Fruit fly (Drosophila melanogaster) whole organism, embryonic: ENCODE results near the gene Syx8.

Experiments used
- CG10979 ChIP-seq: fragments of 200-800 bp; sonication (Bioruptor generic); optimal IDR thresholded peaks from 2 replicates; lab custom pipeline; 2018; ENCODE audit warnings: missing biosample characterization, mild to moderate bottlenecking, missing genetic modification characterization, moderate library complexity
- CG11247 ChIP-seq: fragments of 200-800 bp; sonication (Bioruptor generic); IDR thresholded peaks from 2 replicates; pipeline ENCODE4 v1.3.6; 2022; ENCODE audit warnings: missing biosample characterization, missing genetic modification characterization
- CG12104 ChIP-seq: fragments of 200-800 bp; sonication (Bioruptor generic); optimal IDR thresholded peaks from 3 replicates; lab custom pipeline; 2016; ENCODE audit warnings: missing biosample characterization, missing genetic modification characterization
- CG12219 ChIP-seq: fragments of 200-800 bp; sonication (Bioruptor generic); optimal IDR thresholded peaks from 3 replicates; lab custom pipeline; 2018; ENCODE audit warnings: missing biosample characterization, mild to moderate bottlenecking, missing genetic modification characterization
- CG14014 ChIP-seq: fragments of 200-800 bp; sonication (Bioruptor generic); IDR thresholded peaks from 2 replicates; pipeline ENCODE4 v1.3.6; 2022; ENCODE audit warnings: missing biosample characterization, missing genetic modification characterization
- CG14860 ChIP-seq: fragments of 200-800 bp; sonication (Bioruptor generic); IDR thresholded peaks from 3 replicates; pipeline ENCODE4 v1.3.6; 2022; ENCODE audit warnings: missing biosample characterization, missing genetic modification characterization; ENCODE audit not compliant: partially characterized antibody
- CG16815 ChIP-seq: fragments of 200-800 bp; sonication (Bioruptor generic); optimal IDR thresholded peaks from 3 replicates; lab custom pipeline; 2017; ENCODE audit warnings: missing biosample characterization, mild to moderate bottlenecking, missing genetic modification characterization
- CG18764 ChIP-seq: fragments of 200-800 bp; sonication (Bioruptor generic); optimal IDR thresholded peaks from 3 replicates; lab custom pipeline; 2016; ENCODE audit warnings: missing biosample characterization, missing genetic modification characterization
- CG2678 ChIP-seq: fragments of 200-800 bp; sonication (Bioruptor generic); optimal IDR thresholded peaks from 3 replicates; lab custom pipeline; 2019; ENCODE audit warnings: missing biosample characterization, mild to moderate bottlenecking, missing genetic modification characterization, moderate library complexity
- CG2712 ChIP-seq: fragments of 200-800 bp; optimal IDR thresholded peaks from 3 replicates; lab custom pipeline; 2019; ENCODE audit warnings: missing biosample characterization, mild to moderate bottlenecking, missing genetic modification characterization, moderate library complexity
- CG30431 ChIP-seq: fragments of 200-800 bp; sonication (Bioruptor generic); optimal IDR thresholded peaks from 2 replicates; lab custom pipeline; 2017; ENCODE audit warnings: missing biosample characterization, missing genetic modification characterization
- CG32767 ChIP-seq: fragments of 200-800 bp; sonication (Bioruptor generic); IDR thresholded peaks from 2 replicates; pipeline ENCODE4 v1.3.6; 2022; ENCODE audit warnings: missing biosample characterization, missing genetic modification characterization
- CG34376 ChIP-seq: fragments of 200-800 bp; sonication (Bioruptor generic); optimal IDR thresholded peaks from 2 replicates; lab custom pipeline; 2018; ENCODE audit warnings: missing biosample characterization, mild to moderate bottlenecking, missing genetic modification characterization
- CG34422 ChIP-seq: fragments of 200-800 bp; sonication (Bioruptor generic); IDR thresholded peaks from 3 replicates; pipeline ENCODE4 v1.3.6; 2022; ENCODE audit warnings: missing biosample characterization, missing genetic modification characterization
- CG4404 ChIP-seq: fragments of 200-800 bp; sonication (Bioruptor generic); IDR thresholded peaks from 2 replicates; pipeline ENCODE4 v1.3.6; 2022; ENCODE audit warnings: missing biosample characterization, missing genetic modification characterization
- CG4424 ChIP-seq: fragments of 200-800 bp; sonication (Bioruptor generic); optimal IDR thresholded peaks from 3 replicates; lab custom pipeline; 2016; ENCODE audit warnings: missing biosample characterization, missing genetic modification characterization
- CG6791 ChIP-seq: fragments of 200-800 bp; sonication (Bioruptor generic); IDR thresholded peaks from 3 replicates; pipeline ENCODE4 v1.3.6; 2022; ENCODE audit warnings: missing biosample characterization, missing genetic modification characterization; ENCODE audit not compliant: partially characterized antibody
- CG7987 ChIP-seq: fragments of 200-800 bp; sonication (Bioruptor generic); optimal IDR thresholded peaks from 2 replicates; lab custom pipeline; 2018; ENCODE audit warnings: missing biosample characterization, mild to moderate bottlenecking, missing genetic modification characterization, moderate library complexity
- CG8359 ChIP-seq: fragments of 200-800 bp; sonication (Bioruptor generic); optimal IDR thresholded peaks from 2 replicates; lab custom pipeline; 2017; ENCODE audit warnings: missing biosample characterization, mild to moderate bottlenecking, missing genetic modification characterization, borderline replicate concordance
- CG8388 ChIP-seq: fragments of 200-800 bp; sonication (Bioruptor generic); optimal IDR thresholded peaks from 2 replicates; lab custom pipeline; 2019; ENCODE audit warnings: missing biosample characterization, mild to moderate bottlenecking, missing genetic modification characterization, moderate library complexity
- CG9876 ChIP-seq: fragments of 200-800 bp; sonication (Bioruptor generic); optimal IDR thresholded peaks from 2 replicates; lab custom pipeline; 2016; ENCODE audit warnings: missing biosample characterization, missing genetic modification characterization
- CG9932 ChIP-seq: fragments of 200-800 bp; sonication (Bioruptor generic); IDR thresholded peaks from 2 replicates; pipeline ENCODE4 v1.3.6; 2022; ENCODE audit warnings: missing biosample characterization, missing genetic modification characterization
- Dad ChIP-seq: fragments of 200-800 bp; sonication (Bioruptor generic); optimal IDR thresholded peaks from 3 replicates; lab custom pipeline; 2016; ENCODE audit warnings: missing biosample characterization, missing genetic modification characterization
- Dip3 ChIP-seq: fragments of 200-800 bp; sonication (Bioruptor generic); optimal IDR thresholded peaks from 3 replicates; lab custom pipeline; 2016; ENCODE audit warnings: missing biosample characterization, missing genetic modification characterization
- Doc3 ChIP-seq: fragments of 200-800 bp; sonication (Bioruptor generic); IDR thresholded peaks from 3 replicates; pipeline ENCODE4 v1.3.6; 2022; ENCODE audit warnings: missing biosample characterization, missing genetic modification characterization; ENCODE audit not compliant: partially characterized antibody
- Ets97D ChIP-seq: fragments of 200-800 bp; sonication (Bioruptor generic); optimal IDR thresholded peaks from 3 replicates; lab custom pipeline; 2016; ENCODE audit warnings: missing biosample characterization, missing genetic modification characterization
- HHEX ChIP-seq: fragments of 200-800 bp; sonication (Bioruptor generic); optimal IDR thresholded peaks from 3 replicates; lab custom pipeline; 2017; ENCODE audit warnings: missing biosample characterization, mild to moderate bottlenecking, missing genetic modification characterization, missing genetic modification reagents
- HLH54F ChIP-seq: fragments of 200-800 bp; sonication (Bioruptor generic); optimal IDR thresholded peaks from 3 replicates; lab custom pipeline; 2016; ENCODE audit warnings: missing biosample characterization, missing genetic modification characterization
- Hand ChIP-seq: fragments of 200-800 bp; sonication (Bioruptor generic); optimal IDR thresholded peaks from 2 replicates; lab custom pipeline; 2017; ENCODE audit warnings: mild to moderate bottlenecking, missing biosample characterization, missing genetic modification reagents, missing genetic modification characterization
- Med ChIP-seq: fragments of 200-800 bp; sonication (Bioruptor generic); peaks from one replicate; lab custom pipeline; 2016; ENCODE audit warnings: missing biosample characterization, missing genetic modification characterization, mild to moderate bottlenecking, inconsistent platforms, moderate library complexity
- NK7.1 ChIP-seq: fragments of 200-800 bp; sonication (Bioruptor generic); optimal IDR thresholded peaks from 3 replicates; lab custom pipeline; 2016; ENCODE audit warnings: missing biosample characterization, missing genetic modification characterization
- Poxn ChIP-seq: fragments of 200-800 bp; sonication (Bioruptor generic); IDR thresholded peaks from 2 replicates; pipeline ENCODE4 v1.3.6; 2022; ENCODE audit warnings: missing biosample characterization, missing genetic modification characterization
- Xbp1 ChIP-seq: fragments of 200-800 bp; sonication (Bioruptor generic); optimal IDR thresholded peaks from 3 replicates; lab custom pipeline; 2016; ENCODE audit warnings: missing biosample characterization, mild to moderate bottlenecking, missing genetic modification characterization
- al ChIP-seq: fragments of 200-800 bp; sonication (Bioruptor generic); IDR thresholded peaks from 2 replicates; pipeline ENCODE4 v1.3.6; 2022; ENCODE audit warnings: missing biosample characterization, missing genetic modification characterization
- chif ChIP-seq, 2 experiments: fragments of 200-800 bp; sonication (Bioruptor generic); optimal IDR thresholded peaks; 3 replicates each; lab custom pipeline; 2016; ENCODE audit warnings: missing biosample characterization in 2 of 2, missing genetic modification characterization in 2 of 2
- cwo ChIP-seq: fragments of 200-800 bp; sonication (Bioruptor generic); optimal IDR thresholded peaks from 3 replicates; lab custom pipeline; 2017; ENCODE audit warnings: missing biosample characterization, missing genetic modification characterization, mild to moderate bottlenecking, moderate library complexity, missing genetic modification reagents
- danr ChIP-seq: fragments of 200-800 bp; sonication (Bioruptor generic); IDR thresholded peaks from 2 replicates; pipeline ENCODE4 v1.3.6; 2022; ENCODE audit warnings: missing biosample characterization, missing genetic modification characterization
- disco-r ChIP-seq: fragments of 200-800 bp; sonication (Bioruptor generic); optimal IDR thresholded peaks from 2 replicates; lab custom pipeline; 2016; ENCODE audit warnings: missing biosample characterization, missing genetic modification characterization
- fd102C ChIP-seq: fragments of 200-800 bp; sonication (Bioruptor generic); optimal IDR thresholded peaks from 2 replicates; lab custom pipeline; 2018; ENCODE audit warnings: missing biosample characterization, mild to moderate bottlenecking, missing genetic modification characterization, moderate library complexity
- fru ChIP-seq: fragments of >200 bp; optimal IDR thresholded peaks from 2 replicates; lab custom pipeline; 2017
- gem ChIP-seq: fragments of 200-800 bp; sonication (Bioruptor generic); optimal IDR thresholded peaks from 2 replicates; lab custom pipeline; 2019; ENCODE audit warnings: missing biosample characterization, mild to moderate bottlenecking, missing genetic modification characterization, moderate library complexity
- jing ChIP-seq: fragments of 200-800 bp; sonication (Bioruptor generic); optimal IDR thresholded peaks from 2 replicates; lab custom pipeline; 2018; ENCODE audit warnings: missing biosample characterization, mild to moderate bottlenecking, missing genetic modification characterization
- pb ChIP-seq: fragments of 200-800 bp; sonication (Bioruptor generic); optimal IDR thresholded peaks from 3 replicates; lab custom pipeline; 2016; ENCODE audit warnings: missing biosample characterization, missing genetic modification characterization
- sd ChIP-seq: fragments of 200-800 bp; sonication (Bioruptor generic); optimal IDR thresholded peaks from 3 replicates; lab custom pipeline; 2018; ENCODE audit warnings: missing biosample characterization, mild to moderate bottlenecking, missing genetic modification characterization, moderate library complexity
- sr ChIP-seq: fragments of 200-800 bp; sonication (Bioruptor generic); IDR thresholded peaks from 3 replicates; pipeline ENCODE4 v1.3.6; 2022; ENCODE audit warnings: missing biosample characterization, missing genetic modification characterization
- tin ChIP-seq: fragments of 200-800 bp; sonication (Bioruptor generic); optimal IDR thresholded peaks from 3 replicates; lab custom pipeline; 2016; ENCODE audit warnings: missing biosample characterization, missing genetic modification characterization
- toy ChIP-seq: fragments of 200-800 bp; sonication (Bioruptor generic); IDR thresholded peaks from 2 replicates; pipeline ENCODE4 v1.3.6; 2022; ENCODE audit warnings: missing biosample characterization, missing genetic modification characterization
- tup ChIP-seq: fragments of 200-800 bp; sonication (Bioruptor generic); optimal IDR thresholded peaks from 2 replicates; lab custom pipeline; 2016; ENCODE audit warnings: missing biosample characterization, mild to moderate bottlenecking, missing genetic modification characterization, moderate library complexity
- twi ChIP-seq: fragments of 200-800 bp; optimal IDR thresholded peaks from 2 replicates; lab custom pipeline; 2019; ENCODE audit warnings: missing biosample characterization, mild to moderate bottlenecking, missing genetic modification characterization, moderate library complexity
- vnd ChIP-seq: fragments of 200-800 bp; sonication (Bioruptor generic); IDR thresholded peaks from 3 replicates; pipeline ENCODE4 v1.3.6; 2022; ENCODE audit warnings: missing biosample characterization, missing genetic modification characterization; ENCODE audit not compliant: partially characterized antibody
- z ChIP-seq: fragments of 200-800 bp; sonication (Bioruptor generic); IDR thresholded peaks from 3 replicates; pipeline ENCODE4 v1.3.6; 2022; ENCODE audit warnings: missing biosample characterization, missing genetic modification characterization

Syx8 gene

dm6 chr3L:16581201-16581705 is 5.6 kb downstream of the Syx8 start, which contains the start of gene Smn (continued):
- peak; percentile 20 for TF ChIP-seq cwo
- TF ChIP-seq al, result peak; percentile 44; the same call in 1 of the 2 replicates
- no peak for TF ChIP-seq NK7.1
- peak; percentile 80 for TF ChIP-seq vnd (GFP tag; lab: Robert Waterston, UW)
- no peak for TF ChIP-seq pb (GFP tag; lab: Kevin White, UChicago)
- TF ChIP-seq CG4404 (GFP tag; lab: Robert Waterston, UW), result no peak
- TF ChIP-seq CG32767 (GFP tag; lab: Robert Waterston, UW), result no peak
- TF ChIP-seq z, result no peak
- peak; percentile 59 for TF ChIP-seq CG2678
- peak; percentile 60 for TF ChIP-seq HLH54F
- TF ChIP-seq sd, result peak; percentile 26
- peak; percentile 88 for TF ChIP-seq Med (GFP tag; lab: Kevin White, UChicago)
- no peak for TF ChIP-seq sr
- peak; percentile 55 for TF ChIP-seq Dip3 (GFP tag; lab: Kevin White, UChicago)
- TF ChIP-seq CG18764, result peak; percentile 10
- peak; percentile 18 for TF ChIP-seq CG10979 (tag; lab: Kevin White, UChicago)
- no peak for TF ChIP-seq CG7987 (GFP tag; lab: Kevin White, UChicago)
- no peak for TF ChIP-seq CG9876 (GFP tag; lab: Kevin White, UChicago)
- TF ChIP-seq CG4424 (GFP tag; lab: Kevin White, UChicago), result peak; percentile 37
- TF ChIP-seq gem (tag; lab: Kevin White, UChicago), result peak; percentile 69
- peak; percentile 71 for TF ChIP-seq CG9932 (GFP tag; lab: Robert Waterston, UW)
- peak; percentile 84 for TF ChIP-seq CG14860 (GFP tag; lab: Robert Waterston, UW)
- TF ChIP-seq fd102C, result no peak
- TF ChIP-seq CG12219, result no peak
- TF ChIP-seq CG14014, result no peak
- no peak for TF ChIP-seq CG11247
- peak; percentile 11 for TF ChIP-seq CG12104 (GFP tag; lab: Kevin White, UChicago)
- TF ChIP-seq tup (GFP tag; lab: Kevin White, UChicago), result no peak
- TF ChIP-seq Dad, result peak; percentile 3
- TF ChIP-seq Xbp1 (GFP tag; lab: Kevin White, UChicago), result peak; percentile 65
- TF ChIP-seq Hand, result no peak
- TF ChIP-seq CG30431 (GFP tag; lab: Kevin White, UChicago), result no peak
- peak; percentile 89 for TF ChIP-seq CG6791 (GFP tag; lab: Robert Waterston, UW)
- TF ChIP-seq chif (GFP tag; optimal IDR thresholded peaks at IDR 0.05; lab: Kevin White, UChicago), result no peak
- no peak for TF ChIP-seq CG34422
- no peak for TF ChIP-seq HHEX (GFP tag; lab: Kevin White, UChicago)
- peak; percentile 30 for TF ChIP-seq Ets97D (GFP tag; lab: Kevin White, UChicago)
- peak; percentile 34 for TF ChIP-seq CG8388 (GFP tag; lab: Kevin White, UChicago)
- TF ChIP-seq disco-r (GFP tag; lab: Kevin White, UChicago), result no peak
- TF ChIP-seq CG16815 (GFP tag; lab: Kevin White, UChicago), result no peak
- no peak for TF ChIP-seq fru (lab: Kevin White, UChicago)
- peak; percentile 9 for TF ChIP-seq twi (tag; lab: Kevin White, UChicago)
- peak; percentile 50 for TF ChIP-seq CG2712 (tag; lab: Kevin White, UChicago)
- TF ChIP-seq CG34376 (GFP tag; lab: Kevin White, UChicago), result peak; percentile 49
- peak; percentile 44 for TF ChIP-seq tin
- TF ChIP-seq danr (GFP tag; lab: Robert Waterston, UW), result no peak
- TF ChIP-seq Doc3 (GFP tag; lab: Robert Waterston, UW), result peak; percentile 81
- no peak for TF ChIP-seq CG8359 (GFP tag; lab: Kevin White, UChicago)
- no peak for TF ChIP-seq toy
- peak; percentile 46; the same call in 1 of the 2 replicates for TF ChIP-seq Poxn (GFP tag; lab: Robert Waterston, UW)
- TF ChIP-seq jing, result no peak
